Fruit fly (Drosophila melanogaster): ENCODE measurements around the gene CG46468.

DNA sequence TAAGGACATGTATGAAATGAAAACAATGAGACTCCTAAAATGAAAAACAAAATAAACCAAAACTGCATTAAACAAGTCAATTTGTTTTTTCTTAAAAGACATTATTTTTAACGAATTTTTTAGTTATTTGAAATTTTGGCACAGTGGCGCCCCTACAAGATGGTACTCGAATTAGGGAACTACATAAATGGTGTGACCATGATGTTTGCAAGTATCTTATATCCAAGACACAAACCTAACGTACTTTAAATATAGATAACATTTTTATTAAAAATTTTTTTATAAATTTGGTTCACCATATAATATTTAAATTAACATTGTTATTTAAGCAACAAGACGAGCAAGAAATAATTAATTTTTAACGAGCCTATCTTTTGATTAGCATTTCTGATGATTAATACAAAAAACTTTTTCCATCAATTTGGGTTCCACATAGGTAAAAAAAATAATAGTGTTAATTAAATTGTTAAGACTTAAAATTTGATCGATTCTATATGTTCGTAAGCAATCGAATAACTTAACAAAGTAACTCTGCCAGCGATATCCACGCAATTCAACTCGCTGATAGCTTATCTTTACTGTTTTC is 25.2 kb downstream of the CG46468 start, which contains the start of gene CG17855:
- no peak for TF ChIP-seq CG12605 (GFP tag; IDR thresholded peaks at IDR 0.05)
- TF ChIP-seq CG10348 (GFP tag; IDR thresholded peaks at IDR 0.05) = no peak
- no peak for TF ChIP-seq fd96Ca (GFP tag; IDR thresholded peaks at IDR 0.05)
- no peak for TF ChIP-seq Snoo (tag; optimal IDR thresholded peaks at IDR 0.05)
- no peak for TF ChIP-seq gl (tag; optimal IDR thresholded peaks at IDR 0.05)
- no peak for TF ChIP-seq CG9948 (tag; optimal IDR thresholded peaks at IDR 0.05)
- TF ChIP-seq CG17806 (tag; optimal IDR thresholded peaks at IDR 0.05) = no peak
- TF ChIP-seq EcR (GFP tag; optimal IDR thresholded peaks at IDR 0.05) = no peak
- TF ChIP-seq CG4496 (GFP tag; IDR thresholded peaks at IDR 0.05) = no peak
- no peak for TF ChIP-seq Ets98B (GFP tag; IDR thresholded peaks at IDR 0.05)

Data from whole organism, pupa.